Worm (Caenorhabditis elegans): ENCODE data around the gene nep-8.

nep-8 gene

DNA sequence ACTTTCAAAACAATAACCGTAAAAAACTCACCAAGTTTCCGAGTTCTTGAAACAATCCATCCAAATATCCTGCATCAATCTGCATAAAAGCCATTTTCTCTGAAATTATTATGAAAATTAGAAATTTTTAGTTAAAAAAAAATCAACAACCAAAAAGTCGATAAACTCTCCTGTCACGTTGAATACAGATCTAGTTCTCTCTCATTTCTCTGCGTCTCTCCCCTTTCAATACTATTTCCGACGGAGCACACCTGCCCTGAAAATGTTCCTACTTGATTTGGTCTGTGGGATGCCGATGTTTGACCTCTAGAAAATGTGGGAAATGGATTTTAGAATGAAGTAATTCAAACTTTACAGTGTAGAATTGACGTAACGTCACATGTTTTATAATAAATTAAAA lies 16.1 kb upstream of the nep-8 start, which contains the start of gene T06D4.6:
TSS of gene T06D4.6 (minus strand) at position 101 of the 400 bp plus-strand sequence.
- TF ChIP-seq ces-1 (GFP tag; optimal IDR thresholded peaks at IDR 0.05) (no peak), nhr-76 (tag; optimal IDR thresholded peaks at IDR 0.05) (no peak), lin-13 (tag; optimal IDR thresholded peaks at IDR 0.05) (no peak), ceh-43 (GFP tag; optimal IDR thresholded peaks at IDR 0.05) (no peak), snpc-4 (tag; optimal IDR thresholded peaks at IDR 0.05) (no peak), mab-5 (tag; optimal IDR thresholded peaks at IDR 0.05) (no peak), bed-3 (GFP tag; optimal IDR thresholded peaks at IDR 0.05) (no peak), nhr-2 (tag; optimal IDR thresholded peaks at IDR 0.05) (no peak), pha-4 (tag; optimal IDR thresholded peaks at IDR 0.05) (no peak)

- TF ChIP-seq flh-1 (GFP tag; optimal IDR thresholded peaks at IDR 0.05) (no peak), bed-3 (GFP tag; optimal IDR thresholded peaks at IDR 0.05) (no peak), sem-2 (GFP tag; optimal IDR thresholded peaks at IDR 0.05) (no peak), ces-1 (GFP tag; optimal IDR thresholded peaks at IDR 0.05) (no peak), ham-2 (GFP tag; optimal IDR thresholded peaks at IDR 0.05) (no peak), tbx-8 (GFP tag; optimal IDR thresholded peaks at IDR 0.05) (no peak), nhr-237 (tag; optimal IDR thresholded peaks at IDR 0.05) (no peak)
Observed at ce11 chrII:3395484-3395883, 8.2 kb upstream of the nep-8 start, which contains the start of gene nep-20. nep-20 (minus strand) TSS chrII:3395584.

ce11 chrII:3399212-3399611 lies 4.4 kb upstream of the nep-8 start, which contains the start of gene nep-9:
nep-9 (minus strand) TSS chrII:3399312.
- TF ChIP-seq drap-1 (GFP tag; optimal IDR thresholded peaks at IDR 0.05) (no peak), nhr-237 (tag; optimal IDR thresholded peaks at IDR 0.05) (no peak), ceh-83 (GFP tag; optimal IDR thresholded peaks at IDR 0.05) (no peak), blmp-1 (tag; optimal IDR thresholded peaks at IDR 0.05) (no peak), ceh-43 (GFP tag; optimal IDR thresholded peaks at IDR 0.05) (no peak), ham-2 (GFP tag; optimal IDR thresholded peaks at IDR 0.05) (no peak), tbx-8 (GFP tag; optimal IDR thresholded peaks at IDR 0.05) (no peak), flh-1 (GFP tag; optimal IDR thresholded peaks at IDR 0.05) (no peak), unc-120 (tag; optimal IDR thresholded peaks at IDR 0.05; ENCODE audit: poor library complexity, severe bottlenecking) (no peak), nhr-76 (tag; optimal IDR thresholded peaks at IDR 0.05) (no peak), nhr-28 (tag; optimal IDR thresholded peaks at IDR 0.05) (no peak), nhr-2 (tag; optimal IDR thresholded peaks at IDR 0.05) (no peak), lsy-2 (tag; optimal IDR thresholded peaks at IDR 0.05) (no peak), pha-4 (tag; optimal IDR thresholded peaks at IDR 0.05) (no peak), elt-3 (tag; optimal IDR thresholded peaks at IDR 0.05) (no peak)

- TF ChIP-seq nhr-12 (tag; optimal IDR thresholded peaks at IDR 0.05) (no peak), lsy-2 (tag; optimal IDR thresholded peaks at IDR 0.05) (no peak), mab-5 (tag; optimal IDR thresholded peaks at IDR 0.05) (no peak)
Observed at ce11 chrII:3402854-3403253, 781 bp upstream of the nep-8 start, which contains the start of gene nep-10. nep-10 (minus strand) TSS chrII:3402954.

DNA sequence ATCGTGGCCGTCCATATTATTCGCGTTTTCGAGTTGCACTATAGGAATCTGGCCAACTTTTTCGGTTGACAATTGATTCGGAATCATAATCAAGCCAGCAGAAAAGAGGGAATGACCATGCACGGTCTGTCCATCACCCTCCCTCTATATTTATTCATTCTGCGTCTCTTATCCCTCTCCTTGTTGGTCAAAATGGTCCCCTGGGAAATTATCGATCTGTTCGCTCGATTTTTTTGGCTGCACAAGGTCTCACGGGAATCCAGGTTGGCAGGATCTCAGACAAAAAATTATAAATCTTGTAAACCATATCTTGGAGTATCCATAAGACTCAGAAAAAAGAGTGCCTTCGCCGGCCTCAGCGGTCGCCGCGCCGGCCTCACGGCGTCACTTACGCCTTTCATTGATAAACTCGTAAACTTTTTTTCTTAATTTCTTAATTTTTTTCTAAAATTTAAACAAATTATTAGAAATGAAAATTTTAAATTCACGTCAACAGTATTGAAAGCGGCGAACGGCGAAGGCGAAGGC lies 10.8 kb downstream of the nep-8 start, which contains the start of the genes F18A12.7 and F18A12.2:
TSS of gene F18A12.7 (minus strand) at position 101 of the 528 bp plus-strand sequence.
TSS of gene F18A12.2 (plus strand) at position 478 of the 528 bp plus-strand sequence.
- TF ChIP-seq elt-1 (tag; optimal IDR thresholded peaks at IDR 0.05; ENCODE audit: borderline replicate concordance, insufficient read depth) (no peak), flh-1 (GFP tag; optimal IDR thresholded peaks at IDR 0.05) (no peak), unc-39 (tag; optimal IDR thresholded peaks at IDR 0.05) (no peak), ces-1 (GFP tag; optimal IDR thresholded peaks at IDR 0.05) (no peak), nhr-28 (tag; optimal IDR thresholded peaks at IDR 0.05) (no peak), ceh-39 (tag; optimal IDR thresholded peaks at IDR 0.05) (no peak), zip-8 (tag; optimal IDR thresholded peaks at IDR 0.05) (no peak), nhr-12 (tag; optimal IDR thresholded peaks at IDR 0.05) (no peak), pha-4 (tag; optimal IDR thresholded peaks at IDR 0.05) (no peak), ham-2 (GFP tag; optimal IDR thresholded peaks at IDR 0.05) (no peak), mep-1 (tag; optimal IDR thresholded peaks at IDR 0.05) (no peak), mls-2 (tag; optimal IDR thresholded peaks at IDR 0.05) (no peak), bed-3 (GFP tag; optimal IDR thresholded peaks at IDR 0.05) (no peak), snpc-4 (tag; optimal IDR thresholded peaks at IDR 0.05) (no peak), lin-32 (GFP tag; optimal IDR thresholded peaks at IDR 0.05) (no peak), ceh-43 (GFP tag; optimal IDR thresholded peaks at IDR 0.05) (no peak), unc-120 (tag; optimal IDR thresholded peaks at IDR 0.05; ENCODE audit: poor library complexity, severe bottlenecking) (no peak), sem-2 (GFP tag; optimal IDR thresholded peaks at IDR 0.05) (no peak), cnd-1 (tag; optimal IDR thresholded peaks at IDR 0.05) (no peak)
